Fruit fly (Drosophila melanogaster) whole organism, prepupa: ENCODE results near the gene escl.
"Not testable (repeated sequence)": the region's sequence is repeated elsewhere in the genome, so short reads cannot be mapped to it uniquely, and the experiment has no call there.

Source experiments
- CG10631 ChIP-seq: fragments of 200-800 bp; sonication (Bioruptor generic); optimal IDR thresholded peaks from 2 replicates; lab custom pipeline; 2016; ENCODE audit warnings: missing biosample characterization, missing genetic modification characterization
- CG11294 ChIP-seq: fragments of 200-800 bp; sonication (Bioruptor generic); IDR thresholded peaks from 2 replicates; pipeline ENCODE4 v1.3.6; 2022; ENCODE audit warnings: missing biosample characterization, missing genetic modification characterization
- CG16779 ChIP-seq: fragments of 200-800 bp; sonication (Bioruptor generic); optimal IDR thresholded peaks from 3 replicates; lab custom pipeline; 2017; ENCODE audit warnings: missing biosample characterization, mild to moderate bottlenecking, missing genetic modification characterization
- CG3919 ChIP-seq: fragments of 200-800 bp; sonication (Bioruptor generic); optimal IDR thresholded peaks from 3 replicates; lab custom pipeline; 2016; ENCODE audit warnings: missing biosample characterization, missing genetic modification characterization
- CG4318 ChIP-seq: fragments of 200-800 bp; sonication (Bioruptor generic); optimal IDR thresholded peaks from 3 replicates; lab custom pipeline; 2017; ENCODE audit warnings: missing biosample characterization, mild to moderate bottlenecking, missing genetic modification characterization
- CG6792 ChIP-seq: fragments of 200-800 bp; sonication (Bioruptor generic); optimal IDR thresholded peaks from 3 replicates; lab custom pipeline; 2016; ENCODE audit warnings: missing biosample characterization, missing genetic modification characterization
- CG7368 ChIP-seq: fragments of 200-800 bp; sonication (Bioruptor generic); optimal IDR thresholded peaks from 3 replicates; lab custom pipeline; 2016; ENCODE audit warnings: missing biosample characterization, missing genetic modification characterization
- CG8632 ChIP-seq: fragments of 200-800 bp; sonication (Bioruptor generic); optimal IDR thresholded peaks from 3 replicates; lab custom pipeline; 2016; ENCODE audit warnings: missing biosample characterization, missing genetic modification characterization
- Hr38 ChIP-seq: sonication (Bioruptor generic); optimal IDR thresholded peaks from 2 replicates; lab custom pipeline; 2016; ENCODE audit warnings: missing biosample characterization, missing genetic modification characterization
- achi ChIP-seq: fragments of 200-800 bp; sonication (Bioruptor generic); optimal IDR thresholded peaks from 3 replicates; lab custom pipeline; 2016; ENCODE audit warnings: missing biosample characterization, missing genetic modification characterization
- esn ChIP-seq: fragments of 200-800 bp; sonication (Bioruptor generic); optimal IDR thresholded peaks from 2 replicates; lab custom pipeline; 2016; ENCODE audit warnings: missing biosample characterization, mild to moderate bottlenecking, missing genetic modification characterization, moderate library complexity

dm6 chr2L:11999240-11999704 lies 8.5 kb downstream of the escl start, which contains the start of the genes CG18787 and Nfs1:
- TF ChIP-seq CG11294; CG3919 (GFP tag; lab: Kevin White, UChicago); CG7368 (GFP tag; lab: Kevin White, UChicago); Hr38; CG16779 (tag; lab: Kevin White, UChicago); CG10631 (GFP tag; lab: Kevin White, UChicago); CG6792 (GFP tag; lab: Kevin White, UChicago); achi (GFP tag; lab: Kevin White, UChicago); CG8632 (GFP tag; lab: Kevin White, UChicago); esn (GFP tag; lab: Kevin White, UChicago); CG4318 (GFP tag; lab: Kevin White, UChicago): not testable (repeated sequence)
